Fruit fly (Drosophila melanogaster) whole organism, wandering third instar larva: ENCODE data around the gene Nnf1b.

Source experiments
- Dfd ChIP-seq: fragments of >200 bp; optimal IDR thresholded peaks from 2 replicates; lab custom pipeline; 2017; ENCODE audit warnings: missing biosample characterization, missing genetic modification characterization
- Myc ChIP-seq: fragments of >200 bp; optimal IDR thresholded peaks from 2 replicates; lab custom pipeline; 2017
- OdsH ChIP-seq: fragments of 200-800 bp; sonication (Bioruptor generic); optimal IDR thresholded peaks from 2 replicates; lab custom pipeline; 2016; ENCODE audit warnings: missing biosample characterization, mild to moderate bottlenecking, missing genetic modification characterization
- foxo ChIP-seq, 2 experiments: fragments of 200-800 bp; sonication (Bioruptor generic); optimal IDR thresholded peaks; 2 replicates in 1 of 2; 3 replicates in 1 of 2; lab custom pipeline; 2016 to 2017; ENCODE audit warnings: missing biosample characterization in 2 of 2, missing genetic modification characterization in 2 of 2
- fru ChIP-seq: fragments of 200-800 bp; sonication (Bioruptor generic); optimal IDR thresholded peaks from 3 replicates; lab custom pipeline; 2016; ENCODE audit warnings: missing biosample characterization, mild to moderate bottlenecking, missing genetic modification characterization
- h ChIP-seq: fragments of 200-800 bp; sonication (Bioruptor generic); optimal IDR thresholded peaks from 3 replicates; lab custom pipeline; 2016; ENCODE audit warnings: missing biosample characterization, mild to moderate bottlenecking, missing genetic modification characterization
- lola ChIP-seq: fragments of >200 bp; optimal IDR thresholded peaks from 2 replicates; lab custom pipeline; 2017; ENCODE audit warnings: missing biosample characterization, missing genetic modification characterization

dm6 chr2L:847988-848622, 37.7 kb downstream of the Nnf1b start:
- peak; percentile 86 for TF ChIP-seq h (GFP tag; lab: Kevin White, UChicago)
- TF ChIP-seq Dfd (GFP tag; lab: Kevin White, UChicago): no peak
- peak; percentile 30 to 92 for TF ChIP-seq foxo (GFP tag; optimal IDR thresholded peaks at IDR 0.05; lab: Kevin White, UChicago)
- peak; percentile 89 for TF ChIP-seq fru (GFP tag; lab: Kevin White, UChicago)
- TF ChIP-seq lola: no peak
- TF ChIP-seq OdsH (GFP tag; lab: Kevin White, UChicago): peak; percentile 83
- no peak for TF ChIP-seq Myc (lab: Kevin White, UChicago)
